Worm (Caenorhabditis elegans) whole organism, L4/young adult: ENCODE results near the gene F01F1.11.

ENCODE experiments used
- W03F9.2 ChIP-seq: fragments of 150-350 bp; optimal IDR thresholded peaks from 2 replicates; lab custom pipeline; 2014; ENCODE audit warnings: missing biosample characterization, missing genetic modification characterization
- dao-5 ChIP-seq: sonication (generic microtip); optimal IDR thresholded peaks from 2 replicates; lab custom pipeline; 2016; ENCODE audit warnings: missing genotype, missing genetic modification characterization, moderate library complexity, missing compliant biosample characterization

ce11 chrIII:5845483-5845882 is 26.2 kb downstream of the F01F1.11 start:
- TF ChIP-seq dao-5 (no peak), W03F9.2 (tag; lab: Kevin White, UChicago) (no peak)
